Fruit fly (Drosophila melanogaster): ENCODE measurements around the gene Sgs8.

Gene Sgs8

dm6 chr3L:11551949-11552348 lies 42.8 kb upstream of the Sgs8 start (continued):
- no peak for TF ChIP-seq bab2 (GFP tag; optimal IDR thresholded peaks at IDR 0.05)
- no peak for TF ChIP-seq ase (GFP tag; IDR thresholded peaks at IDR 0.05)
- TF ChIP-seq ash1 (GFP tag; optimal IDR thresholded peaks at IDR 0.05): no peak
- TF ChIP-seq gem (tag; optimal IDR thresholded peaks at IDR 0.05): peak; percentile 68
- TF ChIP-seq gsb (GFP tag; IDR thresholded peaks at IDR 0.05): no peak
- TF ChIP-seq Six4 (GFP tag; optimal IDR thresholded peaks at IDR 0.05): peak; percentile 28
- no peak for TF ChIP-seq zen2 (GFP tag; IDR thresholded peaks at IDR 0.05; ENCODE audit: partially characterized antibody)
- no peak for TF ChIP-seq CG5245 (GFP tag; optimal IDR thresholded peaks at IDR 0.05)
- no peak for TF ChIP-seq Vsx1 (GFP tag; optimal IDR thresholded peaks at IDR 0.05)
- TF ChIP-seq CG16815 (GFP tag; optimal IDR thresholded peaks at IDR 0.05): peak; percentile 3
- TF ChIP-seq CG8944 (GFP tag; optimal IDR thresholded peaks at IDR 0.05): no peak
- no peak for TF ChIP-seq gcm2 (GFP tag; optimal IDR thresholded peaks at IDR 0.05)
- no peak for TF ChIP-seq hbn (GFP tag; IDR thresholded peaks at IDR 0.05; ENCODE audit: partially characterized antibody)
- no peak for TF ChIP-seq wdn (GFP tag; IDR thresholded peaks at IDR 0.05)
- TF ChIP-seq Drgx (GFP tag; IDR thresholded peaks at IDR 0.05): peak; percentile 53
- no peak for TF ChIP-seq grn (GFP tag; optimal IDR thresholded peaks at IDR 0.05)
- TF ChIP-seq CG13894 (tag; optimal IDR thresholded peaks at IDR 0.05): no peak
- 0 out of 2 replicates have a peak, but pooled peaks have one; percentile 12 for TF ChIP-seq CG7372 (GFP tag; IDR thresholded peaks at IDR 0.05)
- TF ChIP-seq CG13287 (GFP tag; IDR thresholded peaks at IDR 0.05; ENCODE audit: partially characterized antibody): no peak
- TF ChIP-seq HLH4C (GFP tag; IDR thresholded peaks at IDR 0.05; ENCODE audit: partially characterized antibody): no peak

- TF ChIP-seq sob (GFP tag; IDR thresholded peaks at IDR 0.05) (0 out of 2 replicates have a peak, but pooled peaks have one; percentile 24), NC2β (GFP tag; optimal IDR thresholded peaks at IDR 0.05) (no peak), ac (GFP tag; optimal IDR thresholded peaks at IDR 0.05) (no peak), CG15269 (tag; optimal IDR thresholded peaks at IDR 0.05) (peak; percentile 6), NFAT (GFP tag; IDR thresholded peaks at IDR 0.05) (0 out of 2 replicates have a peak, but pooled peaks have one; percentile 6), Blimp-1 (GFP tag; optimal IDR thresholded peaks at IDR 0.05) (peak; percentile 90), sr (GFP tag; IDR thresholded peaks at IDR 0.05) (peak; percentile 72; the same call in 2 of the 3 replicates), rib (GFP tag; IDR thresholded peaks at IDR 0.05) (peak; percentile 37; the same call in 1 of the 2 replicates), CG2678 (tag; optimal IDR thresholded peaks at IDR 0.05) (no peak), knrl (GFP tag; IDR thresholded peaks at IDR 0.05; ENCODE audit: partially characterized antibody) (no peak), CG34376 (GFP tag; optimal IDR thresholded peaks at IDR 0.05) (peak; percentile 14), sima (GFP tag; optimal IDR thresholded peaks at IDR 0.05) (no peak), sc (optimal IDR thresholded peaks at IDR 0.05) (no peak), sc (GFP tag; optimal IDR thresholded peaks at IDR 0.05) (no peak), gro (GFP tag; optimal IDR thresholded peaks at IDR 0.05) (peak; percentile 68), CG11723 (GFP tag; optimal IDR thresholded peaks at IDR 0.05) (no peak), CG10431 (GFP tag; optimal IDR thresholded peaks at IDR 0.05) (peak; percentile 7), Hr3 (GFP tag; optimal IDR thresholded peaks at IDR 0.05) (no peak), z (GFP tag; IDR thresholded peaks at IDR 0.05) (peak; percentile 37; the same call in 1 of the 3 replicates), CG10543 (GFP tag; optimal IDR thresholded peaks at IDR 0.05) (peak; percentile 5), CG3407 (GFP tag; optimal IDR thresholded peaks at IDR 0.05) (no peak), CG15514 (GFP tag; optimal IDR thresholded peaks at IDR 0.05) (peak; percentile 41), Eip74EF (GFP tag; optimal IDR thresholded peaks at IDR 0.05) (peak in 1 of 2 experiments; percentile 69), lab (GFP tag; optimal IDR thresholded peaks at IDR 0.05) (peak; percentile 57), Med (GFP tag) (peak; percentile 89), sd (tag; optimal IDR thresholded peaks at IDR 0.05) (peak; percentile 45), yki (optimal IDR thresholded peaks at IDR 0.05) (no peak), crol (GFP tag; IDR thresholded peaks at IDR 0.05) (peak; percentile 52), Stat92E (GFP tag; optimal IDR thresholded peaks at IDR 0.05) (no peak)
Observed at dm6 chr3L:11550359-11551056, 41.3 kb upstream of the Sgs8 start.
